Fruit fly (Drosophila melanogaster): ENCODE data around the gene CG14294.
A peak's percentile ranks its signal among the peaks of the same experiment; 100 is the strongest.

The CG14294 gene

DNA sequence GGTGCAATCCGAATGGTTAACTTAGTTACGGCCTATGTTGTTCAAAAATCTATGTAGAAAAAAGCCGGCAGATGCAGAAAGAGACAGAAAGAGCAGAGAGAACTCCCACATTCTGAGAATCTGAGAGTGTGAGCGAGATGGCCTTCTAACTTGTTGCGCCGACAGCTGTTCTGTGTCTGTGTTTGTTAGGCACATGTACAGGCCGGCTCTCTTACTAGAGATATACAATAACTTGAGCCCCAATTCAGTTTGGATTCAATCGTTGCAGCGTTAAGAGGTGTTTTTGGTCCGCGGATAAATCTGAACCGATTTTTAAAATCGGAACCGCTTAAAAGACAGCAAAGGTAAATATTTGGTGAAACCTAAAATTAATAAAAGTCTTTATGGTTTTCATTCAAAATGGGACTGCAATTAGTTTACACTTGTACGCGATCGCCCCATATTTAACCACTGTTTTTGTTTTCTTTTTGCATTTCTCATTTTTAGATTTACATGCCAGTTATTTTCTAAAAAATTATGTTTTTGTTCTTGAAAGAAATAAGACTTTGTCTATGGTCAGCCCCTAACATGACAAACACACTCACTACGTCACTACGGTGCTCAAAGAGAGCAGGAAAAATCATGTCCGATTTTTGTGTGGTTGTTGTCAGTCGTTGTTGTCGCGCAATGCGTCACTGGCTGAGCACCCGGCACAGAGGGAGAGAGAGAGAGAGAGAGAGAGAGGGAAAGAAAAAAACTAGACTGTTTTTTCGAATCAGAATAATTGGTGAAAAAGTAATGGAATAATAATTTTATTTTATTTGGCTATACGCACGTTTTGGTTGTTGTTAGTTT lies 22.0 kb upstream of the CG14294 start (continued):
- TF ChIP-seq dm (GFP tag; optimal IDR thresholded peaks at IDR 0.05) (no peak), YL-1 (GFP tag; optimal IDR thresholded peaks at IDR 0.05) (no peak), CG10366 (GFP tag; IDR thresholded peaks at IDR 0.05) (no peak), CG7372 (GFP tag; IDR thresholded peaks at IDR 0.05) (no peak), br (optimal IDR thresholded peaks at IDR 0.05) (no peak), insv (GFP tag; optimal IDR thresholded peaks at IDR 0.05) (peak in 1 of 2 experiments; percentile 50), mam (GFP tag; optimal IDR thresholded peaks at IDR 0.05) (no peak), vvl (GFP tag; IDR thresholded peaks at IDR 0.05) (no peak), gsb-n (tag; optimal IDR thresholded peaks at IDR 0.05) (no peak), CG3847 (GFP tag; IDR thresholded peaks at IDR 0.05) (no peak), nmo (GFP tag; optimal IDR thresholded peaks at IDR 0.05) (no peak), Dad (GFP tag; optimal IDR thresholded peaks at IDR 0.05) (no peak), HLH54F (GFP tag; optimal IDR thresholded peaks at IDR 0.05) (no peak), jing (GFP tag; optimal IDR thresholded peaks at IDR 0.05) (no peak), ara (GFP tag; IDR thresholded peaks at IDR 0.05) (no peak), CG13624 (GFP tag; optimal IDR thresholded peaks at IDR 0.05) (no peak), Spps (tag; optimal IDR thresholded peaks at IDR 0.05) (no peak), sob (GFP tag; IDR thresholded peaks at IDR 0.05) (no peak), fd96Cb (tag; optimal IDR thresholded peaks at IDR 0.05) (no peak), ranshi (GFP tag; IDR thresholded peaks at IDR 0.05) (no peak), kay (GFP tag; optimal IDR thresholded peaks at IDR 0.05) (peak; percentile 68), CG5953 (GFP tag; IDR thresholded peaks at IDR 0.05) (no peak), sens-2 (GFP tag; IDR thresholded peaks at IDR 0.05) (no peak), Dbx (GFP tag; IDR thresholded peaks at IDR 0.05) (no peak), CG4854 (GFP tag; optimal IDR thresholded peaks at IDR 0.05) (no peak), chm (GFP tag; IDR thresholded peaks at IDR 0.05) (no peak), CG8478 (optimal IDR thresholded peaks at IDR 0.05) (no peak), HmgZ (tag; optimal IDR thresholded peaks at IDR 0.05) (no peak), CG18262 (tag; optimal IDR thresholded peaks at IDR 0.05) (no peak), CG16813 (GFP tag; IDR thresholded peaks at IDR 0.05; ENCODE audit: partially characterized antibody) (no peak), crp (GFP tag; optimal IDR thresholded peaks at IDR 0.05) (peak in 1 of 2 experiments; percentile 54), CG12155 (GFP tag; optimal IDR thresholded peaks at IDR 0.05) (no peak), mirr (GFP tag; optimal IDR thresholded peaks at IDR 0.05) (no peak), cad (GFP tag; optimal IDR thresholded peaks at IDR 0.05) (no peak), Nf-YA (GFP tag; IDR thresholded peaks at IDR 0.05) (peak; percentile 23; the same call in 1 of the 2 replicates), ase (GFP tag; IDR thresholded peaks at IDR 0.05) (no peak), her (GFP tag; optimal IDR thresholded peaks at IDR 0.05) (no peak), Jarid2 (GFP tag; optimal IDR thresholded peaks at IDR 0.05) (peak; percentile 72), CG11695 (GFP tag; IDR thresholded peaks at IDR 0.05) (no peak), grau (tag; optimal IDR thresholded peaks at IDR 0.05) (no peak), Antp (GFP tag; optimal IDR thresholded peaks at IDR 0.05) (no peak), PHDP (tag; optimal IDR thresholded peaks at IDR 0.05) (no peak), CG16815 (GFP tag; optimal IDR thresholded peaks at IDR 0.05) (no peak), cg (GFP tag; optimal IDR thresholded peaks at IDR 0.05) (peak; percentile 79), prd (optimal IDR thresholded peaks at IDR 0.05) (no peak), prd (GFP tag; IDR thresholded peaks at IDR 0.05) (no peak), CG2202 (tag; optimal IDR thresholded peaks at IDR 0.05) (no peak), BtbVII (GFP tag; optimal IDR thresholded peaks at IDR 0.05) (no peak), Opbp (GFP tag; IDR thresholded peaks at IDR 0.05; ENCODE audit: partially characterized antibody) (no peak), CG16779 (GFP tag; IDR thresholded peaks at IDR 0.05) (no peak), CG13296 (GFP tag; optimal IDR thresholded peaks at IDR 0.05) (no peak), CG13123 (GFP tag; optimal IDR thresholded peaks at IDR 0.05) (no peak)

Measured in whole organism, embryonic.